Fruit fly (Drosophila melanogaster) whole organism, prepupa: Measurements from ENCODE around the gene Atg3.

Experiments used
- Blimp-1 ChIP-seq: fragments of 200-800 bp; sonication (Bioruptor generic); optimal IDR thresholded peaks from 3 replicates; lab custom pipeline; 2017; ENCODE audit warnings: missing biosample characterization, missing genetic modification characterization, mild to moderate bottlenecking, moderate library complexity, missing genetic modification reagents
- CG10631 ChIP-seq: fragments of 200-800 bp; sonication (Bioruptor generic); optimal IDR thresholded peaks from 2 replicates; lab custom pipeline; 2016; ENCODE audit warnings: missing biosample characterization, missing genetic modification characterization
- CG10669 ChIP-seq: fragments of 200-800 bp; sonication (Bioruptor generic); optimal IDR thresholded peaks from 3 replicates; lab custom pipeline; 2018; ENCODE audit warnings: missing biosample characterization, mild to moderate bottlenecking, missing genetic modification characterization, moderate library complexity
- CG11294 ChIP-seq: fragments of 200-800 bp; sonication (Bioruptor generic); IDR thresholded peaks from 2 replicates; pipeline ENCODE4 v1.3.6; 2022; ENCODE audit warnings: missing biosample characterization, missing genetic modification characterization
- CG11762 ChIP-seq: fragments of 200-800 bp; sonication (Bioruptor generic); optimal IDR thresholded peaks from 3 replicates; lab custom pipeline; 2016; ENCODE audit warnings: missing biosample characterization, missing genetic modification characterization; ENCODE audit not compliant: insufficient read depth
- CG11902 ChIP-seq: fragments of 200-800 bp; sonication (Bioruptor generic); optimal IDR thresholded peaks from 3 replicates; lab custom pipeline; 2016; ENCODE audit warnings: missing biosample characterization, missing genetic modification characterization
- CG15336 ChIP-seq: fragments of 200-800 bp; sonication (Bioruptor generic); IDR thresholded peaks from 2 replicates; pipeline ENCODE4 v1.3.6; 2022; ENCODE audit warnings: missing biosample characterization, missing genetic modification characterization
- CG1621 ChIP-seq: fragments of 200-800 bp; sonication (Bioruptor generic); optimal IDR thresholded peaks from 3 replicates; lab custom pipeline; 2018; ENCODE audit warnings: missing biosample characterization, mild to moderate bottlenecking, missing genetic modification characterization
- CG16779 ChIP-seq: fragments of 200-800 bp; sonication (Bioruptor generic); optimal IDR thresholded peaks from 3 replicates; lab custom pipeline; 2017; ENCODE audit warnings: missing biosample characterization, mild to moderate bottlenecking, missing genetic modification characterization
- CG3032 ChIP-seq: fragments of 200-800 bp; optimal IDR thresholded peaks from 2 replicates; lab custom pipeline; 2019; ENCODE audit warnings: missing biosample characterization, mild to moderate bottlenecking, missing genetic modification characterization, moderate library complexity
- CG31627 ChIP-seq: fragments of 200-800 bp; sonication (Bioruptor generic); optimal IDR thresholded peaks from 3 replicates; lab custom pipeline; 2016; ENCODE audit warnings: missing biosample characterization, missing genetic modification characterization
- CG34406 ChIP-seq: fragments of 200-800 bp; sonication (Bioruptor generic); optimal IDR thresholded peaks from 3 replicates; lab custom pipeline; 2016; ENCODE audit warnings: missing biosample characterization, missing genetic modification characterization
- CG3919 ChIP-seq: fragments of 200-800 bp; sonication (Bioruptor generic); optimal IDR thresholded peaks from 3 replicates; lab custom pipeline; 2016; ENCODE audit warnings: missing biosample characterization, missing genetic modification characterization
- CG4318 ChIP-seq: fragments of 200-800 bp; sonication (Bioruptor generic); optimal IDR thresholded peaks from 3 replicates; lab custom pipeline; 2017; ENCODE audit warnings: missing biosample characterization, mild to moderate bottlenecking, missing genetic modification characterization
- CG6163 ChIP-seq: fragments of 200-800 bp; sonication (Bioruptor generic); IDR thresholded peaks from 3 replicates; pipeline ENCODE4 v1.3.6; 2022; ENCODE audit warnings: missing biosample characterization, missing genetic modification characterization
- CG6792 ChIP-seq: fragments of 200-800 bp; sonication (Bioruptor generic); optimal IDR thresholded peaks from 3 replicates; lab custom pipeline; 2016; ENCODE audit warnings: missing biosample characterization, missing genetic modification characterization
- CG6808 ChIP-seq: fragments of 200-800 bp; sonication (Bioruptor generic); optimal IDR thresholded peaks from 3 replicates; lab custom pipeline; 2017; ENCODE audit warnings: missing biosample characterization, missing genetic modification characterization, mild to moderate bottlenecking, moderate library complexity, missing genetic modification reagents
- CG6854 ChIP-seq: fragments of 200-800 bp; sonication (Bioruptor generic); optimal IDR thresholded peaks from 2 replicates; lab custom pipeline; 2017; ENCODE audit warnings: missing biosample characterization, mild to moderate bottlenecking, missing genetic modification characterization
- CG7368 ChIP-seq: fragments of 200-800 bp; sonication (Bioruptor generic); optimal IDR thresholded peaks from 3 replicates; lab custom pipeline; 2016; ENCODE audit warnings: missing biosample characterization, missing genetic modification characterization
- CG8319 ChIP-seq: fragments of 200-800 bp; sonication (Bioruptor generic); optimal IDR thresholded peaks from 3 replicates; lab custom pipeline; 2016; ENCODE audit warnings: missing biosample characterization, missing genetic modification characterization
- CG9139 ChIP-seq: fragments of 200-800 bp; sonication (Bioruptor generic); optimal IDR thresholded peaks from 3 replicates; lab custom pipeline; 2017; ENCODE audit warnings: missing biosample characterization, mild to moderate bottlenecking, missing genetic modification characterization
- Eip75B ChIP-seq: fragments of 200-800 bp; sonication (Bioruptor generic); optimal IDR thresholded peaks from 3 replicates; lab custom pipeline; 2016; ENCODE audit warnings: missing biosample characterization, missing genetic modification characterization
- Eip78C ChIP-seq: fragments of 200-800 bp; sonication (Bioruptor generic); peaks from one replicate; lab custom pipeline; 2016; ENCODE audit warnings: missing biosample characterization, missing genetic modification characterization
- Eip93F ChIP-seq: fragments of 200-800 bp; sonication (Bioruptor generic); optimal IDR thresholded peaks from 2 replicates; lab custom pipeline; 2016; ENCODE audit warnings: missing biosample characterization, mild to moderate bottlenecking, missing genetic modification characterization
- Ets21C ChIP-seq: fragments of 200-800 bp; sonication (Bioruptor generic); optimal IDR thresholded peaks from 3 replicates; lab custom pipeline; 2016; ENCODE audit warnings: missing biosample characterization, missing genetic modification characterization
- Ets96B ChIP-seq: fragments of 200-800 bp; optimal IDR thresholded peaks from 2 replicates; lab custom pipeline; 2019; ENCODE audit warnings: missing biosample characterization, mild to moderate bottlenecking, missing genetic modification characterization, moderate library complexity
- Gug ChIP-seq: fragments of 200-800 bp; sonication (Bioruptor generic); IDR thresholded peaks from 2 replicates; pipeline ENCODE4 v1.3.6; 2022; ENCODE audit warnings: missing biosample characterization, missing genetic modification characterization
- Hr38 ChIP-seq: sonication (Bioruptor generic); optimal IDR thresholded peaks from 2 replicates; lab custom pipeline; 2016; ENCODE audit warnings: missing biosample characterization, missing genetic modification characterization
- Hr39 ChIP-seq: fragments of 200-800 bp; sonication (Bioruptor generic); optimal IDR thresholded peaks from 2 replicates; lab custom pipeline; 2016; ENCODE audit warnings: missing biosample characterization, missing genetic modification characterization
- Lpt ChIP-seq: fragments of 200-800 bp; sonication (Bioruptor generic); optimal IDR thresholded peaks from 3 replicates; lab custom pipeline; 2016; ENCODE audit warnings: missing biosample characterization, missing genetic modification characterization
- Met ChIP-seq: fragments of 200-800 bp; sonication (Bioruptor generic); optimal IDR thresholded peaks from 3 replicates; lab custom pipeline; 2016; ENCODE audit warnings: missing biosample characterization, missing genetic modification characterization
- OdsH ChIP-seq: fragments of 200-800 bp; sonication (Bioruptor generic); optimal IDR thresholded peaks from 3 replicates; lab custom pipeline; 2016; ENCODE audit warnings: missing biosample characterization, missing genetic modification characterization
- Smox ChIP-seq: fragments of 200-800 bp; sonication (Bioruptor generic); optimal IDR thresholded peaks from 3 replicates; lab custom pipeline; 2016; ENCODE audit warnings: missing biosample characterization, missing genetic modification characterization
- Sox102F ChIP-seq: fragments of 200-800 bp; sonication (Bioruptor generic); optimal IDR thresholded peaks from 2 replicates; lab custom pipeline; 2016; ENCODE audit warnings: missing biosample characterization, mild to moderate bottlenecking, missing genetic modification characterization
- Sox15 ChIP-seq: fragments of 200-800 bp; sonication (Bioruptor generic); optimal IDR thresholded peaks from 3 replicates; lab custom pipeline; 2016; ENCODE audit warnings: missing biosample characterization, missing genetic modification characterization
- achi ChIP-seq: fragments of 200-800 bp; sonication (Bioruptor generic); optimal IDR thresholded peaks from 3 replicates; lab custom pipeline; 2016; ENCODE audit warnings: missing biosample characterization, missing genetic modification characterization
- cyc ChIP-seq: fragments of 200-800 bp; sonication (Bioruptor generic); optimal IDR thresholded peaks from 3 replicates; lab custom pipeline; 2016; ENCODE audit warnings: missing biosample characterization, missing genetic modification characterization
- dac ChIP-seq: fragments of 200-800 bp; sonication (Bioruptor generic); optimal IDR thresholded peaks from 2 replicates; lab custom pipeline; 2017; ENCODE audit warnings: missing biosample characterization, mild to moderate bottlenecking, missing genetic modification characterization
- dsx ChIP-seq: fragments of 200-800 bp; optimal IDR thresholded peaks from 3 replicates; lab custom pipeline; 2019; ENCODE audit warnings: missing biosample characterization, mild to moderate bottlenecking, missing genetic modification characterization, moderate library complexity; ENCODE audit not compliant: poor library complexity, severe bottlenecking
- eg ChIP-seq: fragments of 200-800 bp; sonication (Bioruptor generic); IDR thresholded peaks from 3 replicates; pipeline ENCODE4 v1.3.6; 2022; ENCODE audit warnings: missing biosample characterization, missing genetic modification characterization
- esn ChIP-seq: fragments of 200-800 bp; sonication (Bioruptor generic); optimal IDR thresholded peaks from 2 replicates; lab custom pipeline; 2016; ENCODE audit warnings: missing biosample characterization, mild to moderate bottlenecking, missing genetic modification characterization, moderate library complexity
- fd85E ChIP-seq: fragments of 200-800 bp; sonication (Bioruptor generic); optimal IDR thresholded peaks from 3 replicates; lab custom pipeline; 2016; ENCODE audit warnings: missing biosample characterization, missing genetic modification characterization
- fkh ChIP-seq: fragments of 200-800 bp; sonication (Bioruptor generic); optimal IDR thresholded peaks from 3 replicates; lab custom pipeline; 2017; ENCODE audit warnings: missing biosample characterization, mild to moderate bottlenecking, missing genetic modification characterization, moderate library complexity
- pdm3 ChIP-seq: fragments of 200-800 bp; sonication (Bioruptor generic); optimal IDR thresholded peaks from 3 replicates; lab custom pipeline; 2016; ENCODE audit warnings: missing biosample characterization, missing genetic modification characterization
- ss ChIP-seq, 2 experiments: fragments of 200-800 bp; sonication (Bioruptor generic); optimal IDR thresholded peaks; 2 replicates in 1 of 2; 3 replicates in 1 of 2; lab custom pipeline; 2017 to 2018; ENCODE audit warnings: mild to moderate bottlenecking in 2 of 2, missing biosample characterization in 2 of 2, missing genetic modification characterization in 2 of 2, moderate library complexity in 1 of 2
- svp ChIP-seq: fragments of 200-800 bp; sonication (Bioruptor generic); peaks from one replicate; lab custom pipeline; 2016; ENCODE audit warnings: missing biosample characterization, missing genetic modification characterization

Gene Atg3

dm6 chr3L:18758894-18759569 lies 10.5 kb downstream of the Atg3 start (continued):
- TF ChIP-seq cyc (GFP tag; lab: Kevin White, UChicago) = no peak
- TF ChIP-seq CG6792 (GFP tag; lab: Kevin White, UChicago) = peak; percentile 26
- TF ChIP-seq CG6808 (GFP tag; lab: Kevin White, UChicago) = peak; percentile 7
- TF ChIP-seq CG4318 (GFP tag; lab: Kevin White, UChicago) = no peak
- TF ChIP-seq CG8319 (GFP tag; lab: Kevin White, UChicago) = no peak
- peak; percentile 97 for TF ChIP-seq Blimp-1
- TF ChIP-seq CG9139 = no peak
- no peak for TF ChIP-seq CG31627 (GFP tag; lab: Kevin White, UChicago)
- no peak for TF ChIP-seq Hr38 (GFP tag; lab: Kevin White, UChicago)
- no peak for TF ChIP-seq OdsH (GFP tag; lab: Kevin White, UChicago)
- TF ChIP-seq Gug (GFP tag; lab: Robert Waterston, UW) = no peak
- no peak for TF ChIP-seq CG10631
- TF ChIP-seq esn = peak; percentile 21
- TF ChIP-seq Lpt (GFP tag; lab: Kevin White, UChicago) = peak; percentile 84
- TF ChIP-seq dsx = peak; percentile 88
- no peak for TF ChIP-seq Hr39 (GFP tag; lab: Kevin White, UChicago)
- TF ChIP-seq Eip75B = peak; percentile 99
- peak; percentile 37 for TF ChIP-seq achi (GFP tag; lab: Kevin White, UChicago)
- TF ChIP-seq Met (GFP tag; lab: Kevin White, UChicago) = peak; percentile 56
- peak; percentile 32 for TF ChIP-seq CG3919 (GFP tag; lab: Kevin White, UChicago)
- TF ChIP-seq CG6163 (GFP tag; lab: Robert Waterston, UW) = peak; percentile 60
- peak; percentile 89 for TF ChIP-seq fkh (GFP tag; lab: Kevin White, UChicago)
- peak; percentile 47 for TF ChIP-seq dac (GFP tag; lab: Kevin White, UChicago)
- no peak for TF ChIP-seq Sox15 (GFP tag; lab: Kevin White, UChicago)
- peak; percentile 35 for TF ChIP-seq Smox (GFP tag; lab: Kevin White, UChicago)
- peak; percentile 23 for TF ChIP-seq CG7368 (GFP tag; lab: Kevin White, UChicago)
- no peak for TF ChIP-seq fd85E

dm6 chr3L:18760421-18761045 lies 12.0 kb downstream of the Atg3 start:
- TF ChIP-seq CG9139 (no peak), Sox102F (GFP tag; lab: Kevin White, UChicago) (no peak), ss (GFP tag; optimal IDR thresholded peaks at IDR 0.05; lab: Kevin White, UChicago) (peak; percentile 13 to 47), esn (no peak), CG15336 (GFP tag; lab: Robert Waterston, UW) (peak; percentile 54; the same call in 1 of the 2 replicates), CG10669 (GFP tag; lab: Kevin White, UChicago) (no peak), CG8319 (GFP tag; lab: Kevin White, UChicago) (no peak), Ets96B (tag; lab: Kevin White, UChicago) (peak; percentile 11), Eip93F (no peak), Sox15 (GFP tag; lab: Kevin White, UChicago) (no peak), CG34406 (GFP tag; lab: Kevin White, UChicago) (no peak), Eip75B (no peak), CG10631 (no peak), CG7368 (GFP tag; lab: Kevin White, UChicago) (no peak), CG1621 (peak; percentile 10), eg (GFP tag; lab: Robert Waterston, UW) (peak; percentile 74), CG31627 (GFP tag; lab: Kevin White, UChicago) (no peak), CG4318 (GFP tag; lab: Kevin White, UChicago) (no peak), CG3032 (tag; lab: Kevin White, UChicago) (no peak), CG11762 (GFP tag; lab: Kevin White, UChicago) (no peak), Ets21C (GFP tag; lab: Kevin White, UChicago) (no peak), svp (GFP tag; lab: Kevin White, UChicago) (peak; percentile 30), CG16779 (tag; lab: Kevin White, UChicago) (no peak), CG6854 (no peak), cyc (GFP tag; lab: Kevin White, UChicago) (no peak), CG11902 (GFP tag; lab: Kevin White, UChicago) (no peak), achi (GFP tag; lab: Kevin White, UChicago) (no peak), Met (GFP tag; lab: Kevin White, UChicago) (no peak), CG6792 (GFP tag; lab: Kevin White, UChicago) (no peak), Eip78C (GFP tag; lab: Kevin White, UChicago) (peak; percentile 35), CG11294 (GFP tag; lab: Robert Waterston, UW) (no peak; the same call in 1 of the 2 replicates), Smox (GFP tag; lab: Kevin White, UChicago) (no peak), pdm3 (GFP tag; lab: Kevin White, UChicago) (no peak), dac (GFP tag; lab: Kevin White, UChicago) (no peak), Hr38 (GFP tag; lab: Kevin White, UChicago) (no peak), OdsH (GFP tag; lab: Kevin White, UChicago) (peak; percentile 10)
